Worm (Caenorhabditis elegans) whole organism, L1 larva: ENCODE results near the gene pmp-3.
A peak's percentile ranks its signal among the peaks of the same experiment; 100 is the strongest.

ENCODE experiments used
- C04F5.9 ChIP-seq: sonication (generic microtip); optimal IDR thresholded peaks from 2 replicates; lab custom pipeline; 2016; ENCODE audit warnings: missing genetic modification characterization, missing compliant biosample characterization
- C16A3.4 ChIP-seq: fragments of 150-350 bp; optimal IDR thresholded peaks from 2 replicates; lab custom pipeline; 2014; ENCODE audit warnings: missing biosample characterization, missing genetic modification characterization
- ama-1 ChIP-seq: fragments of 150-350 bp; optimal IDR thresholded peaks from 2 replicates; lab custom pipeline; 2014
- blmp-1 ChIP-seq: fragments of 150-350 bp; optimal IDR thresholded peaks from 2 replicates; lab custom pipeline; 2014; ENCODE audit warnings: missing biosample characterization, missing genetic modification characterization
- ceh-8 ChIP-seq: fragments of 200-800 bp; sonication (Bioruptor generic); optimal IDR thresholded peaks from 2 replicates; lab custom pipeline; 2018; ENCODE audit warnings: mild to moderate bottlenecking, missing genetic modification characterization, moderate library complexity, missing compliant biosample characterization
- ceh-90 ChIP-seq: sonication (generic microtip); optimal IDR thresholded peaks from 2 replicates; lab custom pipeline; 2016; ENCODE audit warnings: missing genetic modification characterization, missing compliant biosample characterization
- efl-1 ChIP-seq, 4 experiments: fragments of 150-350 bp; optimal IDR thresholded peaks in 3 of 4; peaks in 1 of 4; 1 replicate in 1 of 4; 2 replicates in 3 of 4; lab custom pipeline; 2014; ENCODE audit warnings: missing biosample characterization in 2 of 4, missing genetic modification characterization in 2 of 4, missing genetic modification reagents in 2 of 4
- efl-3 ChIP-seq: fragments of 200-800 bp; sonication (Bioruptor generic); optimal IDR thresholded peaks from 2 replicates; lab custom pipeline; 2018; ENCODE audit warnings: mild to moderate bottlenecking, missing genetic modification characterization, missing compliant biosample characterization
- egl-13 ChIP-seq: sonication (generic microtip); optimal IDR thresholded peaks from 2 replicates; lab custom pipeline; 2016; ENCODE audit warnings: missing genotype, missing genetic modification reagents, missing genetic modification characterization, missing compliant biosample characterization
- fkh-8 ChIP-seq: sonication (generic microtip); optimal IDR thresholded peaks from 2 replicates; lab custom pipeline; 2016; ENCODE audit warnings: mild to moderate bottlenecking, missing genetic modification characterization, missing compliant biosample characterization
- fos-1 ChIP-seq: fragments of 150-350 bp; optimal IDR thresholded peaks from 2 replicates; lab custom pipeline; 2014; ENCODE audit warnings: missing biosample characterization, missing genetic modification characterization
- irx-1 ChIP-seq: sonication (generic microtip); optimal IDR thresholded peaks from 2 replicates; lab custom pipeline; 2016; ENCODE audit warnings: missing genetic modification characterization, missing compliant biosample characterization
- isw-1 ChIP-seq: fragments of 200-800 bp; sonication (Bioruptor generic); IDR thresholded peaks from 2 replicates; pipeline ENCODE4 v1.3.6; 2022; ENCODE audit warnings: missing genetic modification characterization, missing compliant biosample characterization
- lin-35 ChIP-seq, 2 experiments: fragments of 150-350 bp; optimal IDR thresholded peaks; 2 replicates each; lab custom pipeline; 2014; ENCODE audit warnings: missing biosample characterization in 2 of 2, missing genetic modification characterization in 2 of 2, missing genetic modification reagents in 2 of 2
- lir-3 ChIP-seq: sonication (generic microtip); optimal IDR thresholded peaks from 2 replicates; lab custom pipeline; 2016; ENCODE audit warnings: mild to moderate bottlenecking, missing genetic modification characterization, moderate library complexity, missing compliant biosample characterization; ENCODE audit not compliant: poor library complexity
- mab-9 ChIP-seq: fragments of 200-800 bp; sonication (Bioruptor generic); IDR thresholded peaks from 2 replicates; pipeline ENCODE4 v1.3.6; 2022; ENCODE audit warnings: missing genetic modification reagents, missing genetic modification characterization, missing compliant biosample characterization
- nhr-19 ChIP-seq: fragments of 200-800 bp; sonication (Bioruptor generic); conservative IDR thresholded peaks from 2 replicates; pipeline ENCODE4 v1.3.6; 2022; ENCODE audit warnings: missing genetic modification characterization, missing compliant biosample characterization
- nhr-28 ChIP-seq: fragments of 150-350 bp; optimal IDR thresholded peaks from 2 replicates; lab custom pipeline; 2014; ENCODE audit warnings: missing biosample characterization, missing genetic modification characterization
- nhr-71 ChIP-seq: sonication (generic microtip); optimal IDR thresholded peaks from 2 replicates; lab custom pipeline; 2016; ENCODE audit warnings: mild to moderate bottlenecking, missing genetic modification characterization, moderate library complexity, missing compliant biosample characterization
- nhr-77 ChIP-seq: fragments of 150-350 bp; optimal IDR thresholded peaks from 2 replicates; lab custom pipeline; 2014; ENCODE audit warnings: missing biosample characterization, missing genetic modification characterization
- nhr-85 ChIP-seq: sonication (generic microtip); peaks from one replicate; lab custom pipeline; 2016; ENCODE audit warnings: missing genetic modification characterization, inconsistent platforms, missing compliant biosample characterization
- nhr-90 ChIP-seq: sonication (generic microtip); optimal IDR thresholded peaks from 2 replicates; lab custom pipeline; 2016; ENCODE audit warnings: mild to moderate bottlenecking, missing genetic modification characterization, missing compliant biosample characterization; ENCODE audit not compliant: poor library complexity
- pax-3 ChIP-seq: fragments of 200-800 bp; sonication (Bioruptor generic); optimal IDR thresholded peaks from 2 replicates; lab custom pipeline; 2018; ENCODE audit warnings: mild to moderate bottlenecking, missing genetic modification characterization, moderate library complexity, missing compliant biosample characterization
- rnt-1 ChIP-seq: sonication (generic microtip); optimal IDR thresholded peaks from 2 replicates; lab custom pipeline; 2016; ENCODE audit warnings: mild to moderate bottlenecking, missing genetic modification characterization, moderate library complexity, missing compliant biosample characterization
- tlp-1 ChIP-seq: fragments of 150-350 bp; optimal IDR thresholded peaks from 2 replicates; lab custom pipeline; 2014; ENCODE audit warnings: missing biosample characterization, missing genetic modification characterization
- unc-130 ChIP-seq: fragments of 150-350 bp; optimal IDR thresholded peaks from 2 replicates; lab custom pipeline; 2017; ENCODE audit warnings: missing biosample characterization, missing genetic modification characterization, inconsistent platforms
- unc-62 ChIP-seq: fragments of 150-350 bp; optimal IDR thresholded peaks from 2 replicates; lab custom pipeline; 2014; ENCODE audit warnings: missing biosample characterization, missing genetic modification reagents, missing genetic modification characterization
- unc-86 ChIP-seq: sonication (generic microtip); optimal IDR thresholded peaks from 2 replicates; lab custom pipeline; 2016; ENCODE audit warnings: missing genetic modification characterization, missing compliant biosample characterization
- unc-98 ChIP-seq: fragments of 200-800 bp; sonication (Bioruptor generic); IDR thresholded peaks from 2 replicates; pipeline ENCODE4 v1.3.6; 2022; ENCODE audit warnings: missing genetic modification characterization, missing compliant biosample characterization
- ztf-11 ChIP-seq, 2 experiments: sonication (generic microtip); optimal IDR thresholded peaks; 2 replicates each; lab custom pipeline; 2016 to 2017; ENCODE audit warnings: missing genetic modification characterization in 2 of 2, missing biosample characterization in 1 of 2, missing compliant biosample characterization in 1 of 2
- ztf-4 ChIP-seq: fragments of 150-350 bp; optimal IDR thresholded peaks from 2 replicates; lab custom pipeline; 2014; ENCODE audit warnings: missing biosample characterization, missing genetic modification characterization

pmp-3 gene

ce11 chrV:14678298-14678697, 31.8 kb downstream of the pmp-3 start:
- TF ChIP-seq unc-62 (GFP tag; lab: Kevin White, UChicago), result no peak

DNA sequence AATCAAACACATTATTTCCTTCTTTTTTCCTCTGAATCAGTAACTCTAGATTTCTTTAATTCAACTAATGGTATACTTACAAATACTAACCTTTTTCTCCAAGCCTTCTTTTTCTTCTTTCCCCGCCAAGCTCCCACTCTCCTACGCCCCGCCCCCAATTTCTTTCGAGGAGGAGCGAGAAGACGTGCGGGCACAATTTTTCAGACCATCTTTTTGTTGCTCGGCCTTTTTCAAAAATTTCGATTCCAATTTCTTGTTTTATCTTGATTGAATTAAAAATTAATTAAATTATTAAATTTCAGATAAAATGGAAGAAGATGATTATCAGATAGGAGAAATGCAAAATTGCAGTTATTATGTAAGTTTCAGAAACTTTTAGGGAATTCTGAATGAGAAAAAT, 33.5 kb downstream of the pmp-3 start, which contains the start of gene C47E8.3:
C47E8.3 (plus strand) TSS at position 301 of the 400 bp plus-strand sequence.
- TF ChIP-seq ceh-8 (no peak), lin-35 (GFP tag; optimal IDR thresholded peaks at IDR 0.05; lab: Kevin White, UChicago) (no peak), fos-1 (tag; lab: Kevin White, UChicago) (no peak), isw-1 (GFP tag; lab: Robert Waterston, UW) (no peak), mab-9 (GFP tag; lab: Robert Waterston, UW) (no peak), lir-3 (tag; lab: Kevin White, UChicago) (no peak), irx-1 (tag; lab: Kevin White, UChicago) (no peak), nhr-28 (tag; lab: Kevin White, UChicago) (no peak), ztf-4 (tag; lab: Kevin White, UChicago) (no peak), nhr-19 (GFP tag; lab: Robert Waterston, UW) (no peak), unc-130 (tag; lab: Kevin White, UChicago) (no peak), nhr-90 (tag; lab: Kevin White, UChicago) (no peak), nhr-77 (no peak), tlp-1 (tag; lab: Kevin White, UChicago) (no peak), efl-3 (GFP tag; lab: Kevin White, UChicago) (no peak), unc-98 (GFP tag; lab: Robert Waterston, UW) (no peak), C16A3.4 (no peak)
- TF ChIP-seq, all 84 proteins: peak for 0

DNA sequence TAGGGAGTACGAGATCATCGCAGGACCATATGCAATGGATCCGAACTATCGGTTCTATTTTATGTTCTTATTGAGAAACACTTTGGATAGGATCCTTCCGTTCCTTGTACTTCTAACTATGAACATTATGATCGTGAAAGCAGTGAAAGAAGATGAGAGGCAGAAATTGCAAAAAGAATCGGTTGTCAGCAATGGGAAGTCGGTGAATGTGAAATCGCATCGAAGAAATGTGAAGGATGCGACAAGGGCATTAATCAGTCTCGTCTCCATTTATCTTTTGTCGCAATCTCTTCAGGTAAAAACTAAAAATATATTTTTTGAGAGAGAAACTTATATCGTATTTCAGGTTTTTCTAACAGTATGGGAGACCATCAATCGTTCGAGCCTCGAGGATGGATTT, 36.3 kb downstream of the pmp-3 start:
- TF ChIP-seq blmp-1 (peak; percentile 58), nhr-85 (tag; lab: Kevin White, UChicago) (peak; percentile 71), nhr-77 (no peak)

DNA sequence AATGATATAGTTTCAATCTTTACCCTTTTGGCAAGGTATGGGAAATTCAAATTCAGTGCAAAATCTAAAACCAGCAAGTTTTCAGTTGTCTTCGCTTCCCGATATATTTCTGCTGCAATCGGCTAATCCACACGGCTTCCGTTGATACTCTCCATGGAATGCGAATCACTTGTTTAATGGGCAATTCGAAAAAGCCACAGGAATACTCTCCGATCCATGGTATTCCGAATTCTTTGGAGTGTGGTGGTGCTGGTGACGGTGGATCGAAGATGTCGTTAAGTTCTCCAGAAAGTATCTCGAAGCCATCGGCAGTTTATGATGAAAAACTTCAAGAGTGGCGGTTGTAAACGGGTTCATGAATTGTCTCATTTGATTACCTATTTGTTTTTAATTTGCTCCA, 36.8 kb downstream of the pmp-3 start:
- TF ChIP-seq ama-1 (lab: Kevin White, UChicago), result peak; percentile 22
- TF ChIP-seq pax-3, result no peak
- TF ChIP-seq rnt-1 (tag; lab: Kevin White, UChicago), result no peak
- TF ChIP-seq C16A3.4, result no peak
- no peak for TF ChIP-seq efl-1 (optimal IDR thresholded peaks at IDR 0.05; lab: Kevin White, UChicago)
- TF ChIP-seq efl-1 (GFP tag; optimal IDR thresholded peaks at IDR 0.05 in 1 of 2; lab: Kevin White, UChicago), result peak in 1 of 2 experiments; percentile 81
- TF ChIP-seq unc-86 (tag; lab: Kevin White, UChicago), result no peak
- no peak for TF ChIP-seq nhr-71 (tag; lab: Kevin White, UChicago)
- TF ChIP-seq egl-13 (tag; lab: Kevin White, UChicago), result no peak
- TF ChIP-seq, all 84 proteins: peak for 2

DNA sequence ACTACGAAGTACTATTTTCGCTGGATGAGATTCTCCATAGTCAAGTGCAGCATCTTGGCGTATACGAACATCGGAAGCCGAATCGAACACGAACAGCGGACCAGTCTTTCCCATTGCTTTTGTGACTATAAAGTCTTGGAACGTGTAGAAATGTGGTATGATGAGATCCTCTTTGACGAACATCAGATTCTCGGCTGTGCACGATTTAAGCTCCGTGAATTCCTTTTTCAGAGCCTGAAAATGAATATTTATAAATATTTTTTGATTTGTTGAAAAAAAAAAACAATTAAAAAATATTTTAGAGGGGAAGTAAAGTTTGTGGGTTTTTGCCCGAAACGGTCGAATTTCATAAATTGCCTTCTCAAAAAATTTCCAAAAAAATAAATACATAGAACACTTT, 37.4 kb downstream of the pmp-3 start:
- TF ChIP-seq C16A3.4 (no peak), ceh-90 (tag; lab: Kevin White, UChicago) (no peak), C04F5.9 (tag; lab: Kevin White, UChicago) (no peak), efl-1 (optimal IDR thresholded peaks at IDR 0.05; lab: Kevin White, UChicago) (no peak), efl-1 (GFP tag; optimal IDR thresholded peaks at IDR 0.05 in 1 of 2; lab: Kevin White, UChicago) (peak in 1 of 2 experiments; percentile 90), fkh-8 (no peak), ztf-11 (tag; optimal IDR thresholded peaks at IDR 0.05; lab: Kevin White, UChicago) (no peak)
